Worm (Caenorhabditis elegans) whole organism, L4 larva: ENCODE measurements around the gene hhat-2.

Experiments
- F26F4.8 ChIP-seq: fragments of 200-800 bp; sonication (Bioruptor generic); conservative IDR thresholded peaks from 2 replicates; pipeline ENCODE4 v1.3.6; 2022; ENCODE audit warnings: missing genetic modification characterization, missing compliant biosample characterization
- F49E8.2 ChIP-seq: sonication (generic microtip); optimal IDR thresholded peaks from 2 replicates; lab custom pipeline; 2016; ENCODE audit warnings: missing compliant biosample characterization, mild to moderate bottlenecking, missing genetic modification characterization, borderline replicate concordance
- T26A8.4 ChIP-seq: fragments of 200-800 bp; sonication (Bioruptor generic); IDR thresholded peaks from 2 replicates; pipeline ENCODE4 v1.3.6; 2022; ENCODE audit warnings: missing genetic modification characterization, missing compliant biosample characterization
- Y105C5A.15 ChIP-seq: fragments of 200-800 bp; sonication (Bioruptor generic); IDR thresholded peaks from 2 replicates; pipeline ENCODE4 v1.3.6; 2022; ENCODE audit warnings: missing genetic modification characterization, missing compliant biosample characterization
- Y48G9A.11 ChIP-seq: fragments of 200-800 bp; sonication (Bioruptor generic); IDR thresholded peaks from 2 replicates; pipeline ENCODE4 v1.3.6; 2022; ENCODE audit warnings: missing genetic modification reagents, missing genetic modification characterization, missing compliant biosample characterization
- Y75B8A.6 ChIP-seq: fragments of 200-800 bp; sonication (Bioruptor generic); IDR thresholded peaks from 2 replicates; pipeline ENCODE4 v1.3.6; 2022; ENCODE audit warnings: missing genetic modification reagents, missing genetic modification characterization, missing compliant biosample characterization
- attf-4 ChIP-seq: sonication (generic microtip); optimal IDR thresholded peaks from 3 replicates; lab custom pipeline; 2017; ENCODE audit warnings: missing biosample characterization, missing genetic modification characterization
- ceh-20 ChIP-seq: fragments of 200-800 bp; sonication (Bioruptor generic); IDR thresholded peaks from 2 replicates; pipeline ENCODE4 v1.3.6; 2022; ENCODE audit warnings: missing genetic modification reagents, missing genetic modification characterization, missing compliant biosample characterization
- ceh-28 ChIP-seq: fragments of 150-350 bp; optimal IDR thresholded peaks from 2 replicates; lab custom pipeline; 2014; ENCODE audit warnings: missing biosample characterization, missing genetic modification reagents, missing genetic modification characterization
- ceh-32 ChIP-seq: sonication (generic microtip); optimal IDR thresholded peaks from 2 replicates; lab custom pipeline; 2016; ENCODE audit warnings: mild to moderate bottlenecking, missing genetic modification characterization, missing compliant biosample characterization; ENCODE audit not compliant: poor library complexity
- ceh-44 ChIP-seq: fragments of 200-800 bp; sonication (Bioruptor generic); IDR thresholded peaks from 2 replicates; pipeline ENCODE4 v1.3.6; 2022; ENCODE audit warnings: missing genetic modification reagents, missing genetic modification characterization, missing compliant biosample characterization
- ceh-82 ChIP-seq: sonication (generic microtip); optimal IDR thresholded peaks from 2 replicates; lab custom pipeline; 2017; ENCODE audit warnings: missing biosample characterization, missing genetic modification characterization
- ces-1 ChIP-seq: fragments of 150-350 bp; sonication (generic microtip); optimal IDR thresholded peaks from 4 replicates; lab custom pipeline; 2014; ENCODE audit warnings: missing biosample characterization, missing genetic modification reagents, missing genetic modification characterization
- daf-16 ChIP-seq, 3 experiments: sonication (generic microtip); optimal IDR thresholded peaks; 2 replicates each; lab custom pipeline; 2016 to 2017; ENCODE audit warnings: missing genetic modification characterization in 3 of 3, missing genetic modification reagents in 3 of 3, mild to moderate bottlenecking in 2 of 3, missing compliant biosample characterization in 2 of 3, missing biosample characterization in 1 of 3, moderate library complexity in 1 of 3
- daf-19 ChIP-seq: fragments of 200-800 bp; sonication (Bioruptor generic); conservative IDR thresholded peaks from 2 replicates; pipeline ENCODE4 v1.3.6; 2022; ENCODE audit warnings: missing genetic modification characterization, missing compliant biosample characterization
- egl-43 ChIP-seq: fragments of 200-800 bp; sonication (Bioruptor generic); IDR thresholded peaks from 2 replicates; pipeline ENCODE4 v1.3.6; 2022; ENCODE audit warnings: missing genetic modification reagents, missing genetic modification characterization, missing compliant biosample characterization
- fos-1 ChIP-seq: fragments of 150-350 bp; optimal IDR thresholded peaks from 2 replicates; lab custom pipeline; 2014; ENCODE audit warnings: missing biosample characterization, missing genetic modification characterization
- hlh-30 ChIP-seq: sonication (generic microtip); optimal IDR thresholded peaks from 2 replicates; lab custom pipeline; 2017; ENCODE audit warnings: antibody characterized with exemption, mild to moderate bottlenecking, missing genetic modification characterization, missing compliant biosample characterization; ENCODE audit not compliant: insufficient read depth
- lin-13 ChIP-seq: fragments of 150-350 bp; optimal IDR thresholded peaks from 2 replicates; lab custom pipeline; 2014; ENCODE audit warnings: missing biosample characterization, missing genetic modification reagents, missing genetic modification characterization
- lsy-2 ChIP-seq, 2 experiments: fragments of 150-350 bp in 1 of 2; sonication (generic microtip) in 1 of 2; optimal IDR thresholded peaks; 2 replicates each; lab custom pipeline; 2014 to 2017; ENCODE audit warnings: missing biosample characterization in 2 of 2, missing genetic modification characterization in 2 of 2
- madf-9 ChIP-seq: fragments of 200-800 bp; sonication (Bioruptor generic); conservative IDR thresholded peaks from 2 replicates; pipeline ENCODE4 v1.3.6; 2022; ENCODE audit warnings: missing genetic modification reagents, missing genetic modification characterization, missing compliant biosample characterization
- mdl-1 ChIP-seq, 2 experiments: fragments of 150-350 bp in 1 of 2; sonication (generic microtip) in 1 of 2; optimal IDR thresholded peaks; 2 replicates each; lab custom pipeline; 2014 to 2017; ENCODE audit warnings: missing biosample characterization in 2 of 2, missing genetic modification characterization in 2 of 2
- mep-1 ChIP-seq: fragments of 150-350 bp; sonication (generic microtip); optimal IDR thresholded peaks from 3 replicates; lab custom pipeline; 2014; ENCODE audit warnings: missing biosample characterization, missing genetic modification characterization
- mes-2 ChIP-seq: sonication (generic microtip); optimal IDR thresholded peaks from 2 replicates; lab custom pipeline; 2016; ENCODE audit warnings: missing genotype, mild to moderate bottlenecking, missing genetic modification characterization, missing compliant biosample characterization; ENCODE audit not compliant: poor library complexity, severe bottlenecking
- mxl-3 ChIP-seq: fragments of 200-800 bp; sonication (Bioruptor generic); optimal IDR thresholded peaks from 2 replicates; lab custom pipeline; 2018; ENCODE audit warnings: mild to moderate bottlenecking, missing genetic modification characterization, missing compliant biosample characterization
- nhr-10 ChIP-seq: fragments of 150-350 bp; optimal IDR thresholded peaks from 2 replicates; lab custom pipeline; 2014; ENCODE audit warnings: missing biosample characterization, missing genetic modification characterization
- nhr-102 ChIP-seq: sonication (generic microtip); optimal IDR thresholded peaks from 2 replicates; lab custom pipeline; 2016; ENCODE audit warnings: mild to moderate bottlenecking, missing genetic modification characterization, moderate library complexity, missing compliant biosample characterization
- nhr-11 ChIP-seq: fragments of 150-350 bp; optimal IDR thresholded peaks from 2 replicates; lab custom pipeline; 2014; ENCODE audit warnings: missing biosample characterization, missing genetic modification characterization
- nhr-25 ChIP-seq: sonication (generic microtip); optimal IDR thresholded peaks from 2 replicates; lab custom pipeline; 2017; ENCODE audit warnings: missing genetic modification characterization, mild to moderate bottlenecking, missing compliant biosample characterization, antibody characterized with exemption, moderate library complexity, borderline replicate concordance; ENCODE audit not compliant: insufficient read depth
- nhr-28 ChIP-seq: fragments of 150-350 bp; optimal IDR thresholded peaks from 2 replicates; lab custom pipeline; 2014; ENCODE audit warnings: missing biosample characterization, missing genetic modification characterization
- nhr-42 ChIP-seq: fragments of 200-800 bp; sonication (Bioruptor generic); IDR thresholded peaks from 2 replicates; pipeline ENCODE4 v1.3.6; 2022; ENCODE audit warnings: missing genetic modification characterization, missing compliant biosample characterization
- nhr-48 ChIP-seq: sonication (generic microtip); optimal IDR thresholded peaks from 2 replicates; lab custom pipeline; 2016; ENCODE audit warnings: mild to moderate bottlenecking, missing genetic modification characterization, missing compliant biosample characterization
- nhr-76 ChIP-seq: fragments of 150-350 bp; optimal IDR thresholded peaks from 2 replicates; lab custom pipeline; 2014; ENCODE audit warnings: missing biosample characterization, missing genetic modification characterization
- php-3 ChIP-seq: fragments of 200-800 bp; sonication (Bioruptor generic); IDR thresholded peaks from 2 replicates; pipeline ENCODE4 v1.3.6; 2022; ENCODE audit warnings: missing genetic modification reagents, missing genetic modification characterization, missing compliant biosample characterization
- pqm-1 ChIP-seq: sonication (generic microtip); optimal IDR thresholded peaks from 2 replicates; lab custom pipeline; 2017; ENCODE audit warnings: missing biosample characterization, missing genetic modification characterization
- rbr-2 ChIP-seq: sonication (generic microtip); optimal IDR thresholded peaks from 2 replicates; lab custom pipeline; 2016; ENCODE audit warnings: missing genotype, missing genetic modification characterization, missing compliant biosample characterization
- sdz-12 ChIP-seq: fragments of 200-800 bp; sonication (Bioruptor generic); optimal IDR thresholded peaks from 2 replicates; lab custom pipeline; 2018; ENCODE audit warnings: mild to moderate bottlenecking, missing genetic modification characterization, missing compliant biosample characterization
- set-16 ChIP-seq: fragments of 200-800 bp; sonication (Bioruptor generic); IDR thresholded peaks from 2 replicates; pipeline ENCODE4 v1.3.6; 2022; ENCODE audit warnings: missing genetic modification reagents, missing genetic modification characterization, missing compliant biosample characterization
- skn-1 ChIP-seq: fragments of 150-350 bp; optimal IDR thresholded peaks from 2 replicates; lab custom pipeline; 2014; ENCODE audit warnings: missing biosample characterization, missing genetic modification characterization
- snpc-1.2 ChIP-seq: fragments of 200-800 bp; sonication (Bioruptor generic); IDR thresholded peaks from 2 replicates; pipeline ENCODE4 v1.3.6; 2022; ENCODE audit warnings: missing genetic modification reagents, missing genetic modification characterization, missing compliant biosample characterization
- spr-1 ChIP-seq: sonication (generic microtip); optimal IDR thresholded peaks from 2 replicates; lab custom pipeline; 2016; ENCODE audit warnings: mild to moderate bottlenecking, missing genetic modification characterization, missing compliant biosample characterization
- unc-130 ChIP-seq: sonication (generic microtip); optimal IDR thresholded peaks from 2 replicates; lab custom pipeline; 2016; ENCODE audit warnings: missing genetic modification reagents, missing genetic modification characterization, missing compliant biosample characterization
- unc-39 ChIP-seq: sonication (generic microtip); optimal IDR thresholded peaks from 2 replicates; lab custom pipeline; 2017; ENCODE audit warnings: missing biosample characterization, missing genetic modification characterization
- unc-62 ChIP-seq, 3 experiments: fragments of 150-350 bp in 1 of 3; sonication (generic microtip); optimal IDR thresholded peaks in 2 of 3; peaks in 1 of 3; 1 replicate in 1 of 3; 2 replicates in 2 of 3; lab custom pipeline; 2014 to 2017; ENCODE audit warnings: missing biosample characterization in 3 of 3, missing genetic modification characterization in 3 of 3, missing genetic modification reagents in 3 of 3, missing genotype in 1 of 3
- zag-1 ChIP-seq: fragments of 150-350 bp; optimal IDR thresholded peaks from 2 replicates; lab custom pipeline; 2014; ENCODE audit warnings: missing biosample characterization, missing genetic modification characterization
- zfp-2 ChIP-seq: sonication (generic microtip); optimal IDR thresholded peaks from 2 replicates; lab custom pipeline; 2016; ENCODE audit warnings: mild to moderate bottlenecking, missing genetic modification characterization, missing compliant biosample characterization
- zip-11 ChIP-seq: fragments of 200-800 bp; sonication (Bioruptor generic); IDR thresholded peaks from 2 replicates; pipeline ENCODE4 v1.3.6; 2022; ENCODE audit warnings: missing genetic modification characterization, missing compliant biosample characterization
- zip-2 ChIP-seq: fragments of 150-350 bp; optimal IDR thresholded peaks from 2 replicates; lab custom pipeline; 2014; ENCODE audit warnings: missing biosample characterization, missing genetic modification characterization

hhat-2 gene

DNA sequence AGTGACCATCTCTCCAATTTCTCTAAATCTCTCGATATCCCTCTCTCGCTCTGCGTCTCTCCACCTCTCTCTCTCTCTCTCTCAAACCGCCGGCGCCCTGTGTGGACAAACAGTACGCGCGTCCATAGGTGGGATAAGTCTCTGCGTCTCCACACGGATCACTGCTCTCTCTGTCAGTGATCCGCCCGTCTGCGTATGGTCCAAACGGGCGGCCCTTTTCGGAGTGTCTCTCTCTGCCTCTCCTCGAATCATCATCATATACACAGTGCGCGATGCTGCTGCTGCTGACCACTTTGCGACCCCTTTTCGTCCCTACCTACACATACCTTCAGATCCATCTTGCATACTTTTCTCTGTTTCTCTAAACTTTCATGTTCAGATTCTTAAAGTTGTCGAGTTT is 43.4 kb upstream of the hhat-2 start (continued):
- TF ChIP-seq Y48G9A.11 (GFP tag; lab: Robert Waterston, UW) (0 out of 2 replicates have a peak, but pooled peaks have one; percentile 26), hlh-30 (tag; lab: Kevin White, UChicago) (peak; percentile 10), snpc-1.2 (GFP tag; lab: Robert Waterston, UW) (no peak), nhr-10 (tag; lab: Kevin White, UChicago) (no peak)

DNA sequence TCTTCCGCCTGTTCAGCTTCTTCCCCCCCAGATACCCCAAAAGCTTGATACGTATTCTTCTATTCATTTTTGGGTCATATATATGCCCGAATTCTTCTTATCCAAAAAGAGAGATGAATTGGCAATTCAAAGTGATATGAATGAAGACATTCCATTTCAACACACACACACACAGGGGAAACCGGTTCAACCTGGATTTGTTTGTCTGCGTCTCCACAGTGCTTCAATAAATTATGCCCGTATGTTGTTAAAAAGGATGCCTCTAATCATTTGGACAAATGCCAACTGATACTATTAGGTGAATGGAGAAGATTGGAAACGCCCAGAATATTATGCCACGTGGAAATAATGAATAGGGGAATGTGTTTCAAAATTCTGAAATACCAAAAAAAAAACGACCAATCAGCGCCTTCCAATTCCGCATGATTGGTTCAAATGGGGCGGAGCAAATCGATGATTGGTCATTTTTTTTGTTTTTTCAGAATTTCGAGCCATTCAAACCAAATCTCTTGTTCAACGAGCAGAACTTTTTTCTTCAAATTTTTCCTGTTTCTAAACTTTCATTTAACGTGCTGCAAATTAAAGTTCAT is 41.0 kb upstream of the hhat-2 start:
- TF ChIP-seq nhr-102 (tag; lab: Kevin White, UChicago) (no peak), spr-1 (tag; lab: Kevin White, UChicago) (no peak), mxl-3 (GFP tag; lab: Kevin White, UChicago) (peak; percentile 22), unc-39 (tag; lab: Kevin White, UChicago) (no peak), ceh-32 (tag; lab: Kevin White, UChicago) (no peak), nhr-11 (tag; lab: Kevin White, UChicago) (no peak), Y105C5A.15 (no peak), attf-4 (tag; lab: Kevin White, UChicago) (no peak), snpc-1.2 (GFP tag; lab: Robert Waterston, UW) (no peak), mdl-1 (tag; optimal IDR thresholded peaks at IDR 0.05; lab: Kevin White, UChicago) (peak in 1 of 2 experiments; percentile 55), sdz-12 (GFP tag; lab: Kevin White, UChicago) (no peak), T26A8.4 (no peak), unc-130 (GFP tag; lab: Kevin White, UChicago) (no peak), rbr-2 (no peak), zip-2 (no peak), php-3 (GFP tag; lab: Robert Waterston, UW) (no peak), madf-9 (no peak), daf-16 (GFP tag; optimal IDR thresholded peaks at IDR 0.05; lab: Kevin White, UChicago) (no peak), daf-16 (tag; optimal IDR thresholded peaks at IDR 0.05; lab: Kevin White, UChicago) (no peak), zip-11 (GFP tag; lab: Robert Waterston, UW) (no peak), daf-19 (GFP tag; lab: Robert Waterston, UW) (no peak), zfp-2 (tag; lab: Kevin White, UChicago) (no peak), nhr-28 (tag; lab: Kevin White, UChicago) (peak; percentile 70), skn-1 (tag; lab: Kevin White, UChicago) (no peak), nhr-25 (tag; lab: Kevin White, UChicago) (no peak), ces-1 (GFP tag; lab: Kevin White, UChicago) (no peak), nhr-76 (tag; lab: Kevin White, UChicago) (no peak), ceh-82 (tag; lab: Kevin White, UChicago) (no peak), set-16 (GFP tag; lab: Robert Waterston, UW) (no peak), nhr-48 (tag; lab: Kevin White, UChicago) (peak; percentile 24), mes-2 (tag; lab: Kevin White, UChicago) (no peak), mep-1 (tag; lab: Kevin White, UChicago) (no peak), fos-1 (no peak), lsy-2 (tag; optimal IDR thresholded peaks at IDR 0.05; lab: Kevin White, UChicago) (no peak), Y75B8A.6 (no peak), nhr-42 (GFP tag; lab: Robert Waterston, UW) (no peak), pqm-1 (tag; lab: Kevin White, UChicago) (no peak), lin-13 (GFP tag; lab: Kevin White, UChicago) (no peak), ceh-28 (tag; lab: Kevin White, UChicago) (no peak), F26F4.8 (GFP tag; lab: Robert Waterston, UW) (no peak), hlh-30 (tag; lab: Kevin White, UChicago) (peak; percentile 9), ceh-20 (GFP tag; lab: Robert Waterston, UW) (no peak), egl-43 (GFP tag; lab: Robert Waterston, UW) (no peak), unc-62 (GFP tag; optimal IDR thresholded peaks at IDR 0.05 in 1 of 2; lab: Kevin White, UChicago) (peak in 1 of 2 experiments; percentile 44), unc-62 (tag; optimal IDR thresholded peaks at IDR 0.05; lab: Kevin White, UChicago) (no peak), zag-1 (tag; lab: Kevin White, UChicago) (no peak), F49E8.2 (tag; lab: Kevin White, UChicago) (no peak), ceh-44 (GFP tag; lab: Robert Waterston, UW) (no peak)
